Worm (Caenorhabditis elegans): ENCODE data around the gene clec-165.

clec-165 gene

DNA sequence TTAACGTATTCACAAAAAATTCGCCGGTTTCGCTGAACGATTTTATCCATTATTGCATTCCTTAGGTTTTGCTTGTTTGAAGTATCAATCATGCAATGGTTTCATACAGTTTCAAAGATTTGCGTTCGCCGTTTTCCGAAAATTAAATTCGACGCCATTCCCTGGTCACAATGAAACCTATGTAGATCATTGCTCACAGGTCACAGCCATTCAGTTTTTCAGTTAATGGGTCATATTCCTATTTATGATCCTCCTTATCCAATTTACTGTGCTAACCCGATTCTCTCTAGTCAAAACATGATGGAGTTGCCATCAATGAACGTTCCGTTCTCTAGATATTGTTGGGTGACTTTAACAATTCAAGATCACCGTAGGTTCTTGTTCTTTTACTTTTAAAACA is 18.2 kb upstream of the clec-165 start, which contains the start of gene F38A1.13:
Gene F38A1.13 (plus strand): TSS at position 301 of the 400 bp plus-strand sequence.
- TF ChIP-seq ceh-16 (tag; optimal IDR thresholded peaks at IDR 0.05), result no peak
- no peak for TF ChIP-seq pqm-1 (tag; optimal IDR thresholded peaks at IDR 0.05)
- no peak for TF ChIP-seq ztf-11 (tag; optimal IDR thresholded peaks at IDR 0.05)
- no peak for TF ChIP-seq unc-62 (GFP tag; optimal IDR thresholded peaks at IDR 0.05)
- no peak for TF ChIP-seq nhr-25 (tag; optimal IDR thresholded peaks at IDR 0.05)
- TF ChIP-seq daf-12 (tag; optimal IDR thresholded peaks at IDR 0.05), result no peak
- TF ChIP-seq elt-2 (tag; optimal IDR thresholded peaks at IDR 0.05), result no peak
- no peak for TF ChIP-seq fos-1 (tag; optimal IDR thresholded peaks at IDR 0.05)
- no peak for TF ChIP-seq ceh-28 (tag; optimal IDR thresholded peaks at IDR 0.05)
- no peak for TF ChIP-seq nhr-67 (tag; optimal IDR thresholded peaks at IDR 0.05)
- no peak for TF ChIP-seq nhr-77 (tag; optimal IDR thresholded peaks at IDR 0.05)
- TF ChIP-seq nhr-237 (tag; optimal IDR thresholded peaks at IDR 0.05), result no peak
- no peak for TF ChIP-seq nhr-43 (tag; optimal IDR thresholded peaks at IDR 0.05; ENCODE audit: poor library complexity, severe bottlenecking)
- TF ChIP-seq sea-2 (GFP tag; optimal IDR thresholded peaks at IDR 0.05), result no peak
- TF ChIP-seq ceh-9 (tag; optimal IDR thresholded peaks at IDR 0.05), result no peak

DNA sequence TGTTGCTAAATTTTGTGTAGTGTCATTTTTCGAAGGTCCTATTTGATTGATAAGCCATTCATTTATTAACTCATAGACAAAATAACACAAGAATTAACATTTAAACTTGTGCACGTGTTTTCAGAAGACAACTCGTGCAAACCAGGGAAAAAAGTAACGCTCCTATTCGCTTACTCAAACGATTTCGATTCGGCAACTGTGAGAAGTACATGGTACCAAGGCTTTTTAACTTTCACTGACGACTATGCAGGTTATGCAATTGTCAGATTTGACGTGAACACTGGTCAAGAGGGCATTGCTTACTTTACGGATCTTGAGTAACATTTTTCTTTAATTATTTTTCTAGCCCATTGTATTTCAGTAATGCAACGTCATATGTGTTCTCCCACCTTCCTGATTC is 15.2 kb upstream of the clec-165 start:
- TF ChIP-seq eor-1 (tag; optimal IDR thresholded peaks at IDR 0.05) (no peak), aly-2 (tag; optimal IDR thresholded peaks at IDR 0.05) (no peak), ZK546.5 (tag; optimal IDR thresholded peaks at IDR 0.05) (no peak), egl-5 (tag; optimal IDR thresholded peaks at IDR 0.05) (no peak), zag-1 (tag; optimal IDR thresholded peaks at IDR 0.05) (no peak), elt-3 (tag; optimal IDR thresholded peaks at IDR 0.05) (no peak), fkh-10 (GFP tag; optimal IDR thresholded peaks at IDR 0.05) (no peak), nhr-25 (tag; optimal IDR thresholded peaks at IDR 0.05) (no peak), jun-1 (tag; optimal IDR thresholded peaks at IDR 0.05) (no peak), lin-39 (tag; optimal IDR thresholded peaks at IDR 0.05) (no peak), pqm-1 (tag; optimal IDR thresholded peaks at IDR 0.05) (no peak), nhr-237 (tag; optimal IDR thresholded peaks at IDR 0.05) (no peak), tbx-2 (tag; optimal IDR thresholded peaks at IDR 0.05) (no peak), snpc-4 (tag; optimal IDR thresholded peaks at IDR 0.05) (no peak)

DNA sequence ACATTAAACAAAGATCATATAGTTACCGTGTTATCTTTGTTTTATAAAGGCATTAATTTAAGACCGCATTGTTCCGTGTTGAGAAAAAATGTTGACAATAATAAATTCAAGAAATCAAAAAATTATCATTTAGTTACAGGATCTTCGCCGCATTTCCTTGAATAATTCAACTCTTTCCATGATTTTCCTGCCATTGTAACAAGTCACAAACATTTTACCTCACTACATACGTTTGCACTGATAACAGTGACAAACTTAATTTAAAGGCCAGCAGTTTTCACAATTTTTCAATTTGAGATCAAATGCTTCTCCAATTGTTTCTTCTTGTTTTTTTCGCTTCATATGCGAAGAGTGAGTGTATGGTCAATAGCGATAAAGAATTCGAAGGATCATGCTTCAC is 14.3 kb upstream of the clec-165 start, which contains the start of gene clec-169:
Gene clec-169 (plus strand): TSS at position 301 of the 400 bp plus-strand sequence.
- TF ChIP-seq mdl-1 (tag; optimal IDR thresholded peaks at IDR 0.05), result no peak
- TF ChIP-seq pqm-1 (tag; optimal IDR thresholded peaks at IDR 0.05), result peak; percentile 12
- no peak for TF ChIP-seq fos-1 (tag; optimal IDR thresholded peaks at IDR 0.05)

DNA sequence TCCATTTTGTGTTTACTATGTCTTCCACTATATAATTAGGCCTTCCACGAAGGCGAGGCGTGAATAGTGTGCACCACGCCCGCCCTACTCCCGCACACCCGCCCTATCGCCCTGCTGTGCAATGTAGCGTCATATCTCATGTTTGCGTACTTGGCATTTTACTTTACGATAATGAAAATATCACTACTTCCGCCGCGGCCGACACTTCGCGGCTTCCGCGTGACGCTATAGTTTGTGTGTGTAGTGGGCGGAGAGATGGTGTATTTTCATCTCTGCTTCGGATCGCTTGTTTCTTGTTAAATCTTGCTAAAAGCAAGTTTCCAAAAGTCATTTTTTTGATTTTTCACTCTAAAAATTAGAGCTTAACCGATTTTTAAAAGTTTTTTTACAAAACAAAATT is 13.8 kb upstream of the clec-165 start:
- TF ChIP-seq daf-12 (tag; optimal IDR thresholded peaks at IDR 0.05) (no peak), elt-2 (tag; optimal IDR thresholded peaks at IDR 0.05) (peak; percentile 38)

DNA sequence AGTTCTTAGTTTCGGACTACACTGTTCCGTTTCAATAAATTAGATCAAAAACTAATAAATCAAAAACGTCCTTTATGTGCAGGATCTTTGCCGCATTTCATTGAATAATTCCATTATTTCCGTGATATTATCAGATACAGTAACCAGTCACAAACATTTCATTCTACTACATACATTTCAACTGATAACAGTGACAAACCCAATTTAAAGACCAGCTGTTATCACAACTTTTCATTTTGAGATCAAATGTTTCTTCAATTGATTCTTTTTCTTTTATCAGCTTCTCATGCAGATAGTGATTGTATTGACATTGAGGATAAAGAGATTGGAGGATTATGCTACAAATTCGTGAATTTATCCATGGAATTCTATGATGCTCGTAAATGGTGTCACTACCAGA is 10.0 kb upstream of the clec-165 start, which contains the start of gene clec-168:
Gene clec-168 (plus strand): TSS at position 247 of the 400 bp plus-strand sequence.
- TF ChIP-seq elt-2 (tag; optimal IDR thresholded peaks at IDR 0.05), result peak; percentile 69
- TF ChIP-seq snpc-4 (tag; optimal IDR thresholded peaks at IDR 0.05), result no peak
- TF ChIP-seq pqm-1 (tag; optimal IDR thresholded peaks at IDR 0.05), result peak; percentile 78

DNA sequence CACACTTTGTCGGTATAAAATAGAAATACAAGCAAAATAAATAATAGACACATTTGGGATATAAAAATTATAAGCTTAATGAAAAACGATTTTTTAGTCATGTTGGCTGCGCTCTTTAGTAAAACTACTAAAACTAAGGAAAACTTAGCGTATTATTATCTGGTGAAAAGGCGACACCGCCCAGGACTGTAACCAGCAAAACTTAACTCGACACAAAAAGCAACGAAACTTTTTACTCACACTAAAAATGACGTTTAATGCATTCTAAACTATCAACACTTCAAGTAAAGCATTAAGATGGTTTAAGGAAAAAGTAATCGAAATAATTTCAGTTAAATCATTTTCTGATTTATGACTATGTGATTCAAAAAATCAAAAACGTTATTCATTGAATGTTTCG is 8.9 kb upstream of the clec-165 start, which contains the start of gene clec-167:
Gene clec-167 (minus strand): TSS at position 101 of the 400 bp plus-strand sequence.
- TF ChIP-seq lin-39 (tag; optimal IDR thresholded peaks at IDR 0.05) (no peak), lsy-12 (tag; optimal IDR thresholded peaks at IDR 0.05) (no peak), lin-15B (tag; optimal IDR thresholded peaks at IDR 0.05) (no peak), zag-1 (tag; optimal IDR thresholded peaks at IDR 0.05) (no peak), ama-1 (optimal IDR thresholded peaks at IDR 0.05) (no peak), ceh-16 (tag; optimal IDR thresholded peaks at IDR 0.05) (no peak), ceh-82 (tag; optimal IDR thresholded peaks at IDR 0.05) (no peak), nhr-11 (tag; optimal IDR thresholded peaks at IDR 0.05) (no peak), ztf-4 (tag; optimal IDR thresholded peaks at IDR 0.05) (no peak), daf-12 (tag; optimal IDR thresholded peaks at IDR 0.05) (no peak), nhr-77 (tag; optimal IDR thresholded peaks at IDR 0.05) (no peak), nhr-67 (tag; optimal IDR thresholded peaks at IDR 0.05) (no peak), nhr-76 (tag; optimal IDR thresholded peaks at IDR 0.05) (no peak), elt-2 (tag; optimal IDR thresholded peaks at IDR 0.05) (no peak)
